Worm (Caenorhabditis elegans): ENCODE data around the gene nlp-80.
A peak's percentile ranks its signal among the peaks of the same experiment; 100 is the strongest.

nlp-80 gene

DNA sequence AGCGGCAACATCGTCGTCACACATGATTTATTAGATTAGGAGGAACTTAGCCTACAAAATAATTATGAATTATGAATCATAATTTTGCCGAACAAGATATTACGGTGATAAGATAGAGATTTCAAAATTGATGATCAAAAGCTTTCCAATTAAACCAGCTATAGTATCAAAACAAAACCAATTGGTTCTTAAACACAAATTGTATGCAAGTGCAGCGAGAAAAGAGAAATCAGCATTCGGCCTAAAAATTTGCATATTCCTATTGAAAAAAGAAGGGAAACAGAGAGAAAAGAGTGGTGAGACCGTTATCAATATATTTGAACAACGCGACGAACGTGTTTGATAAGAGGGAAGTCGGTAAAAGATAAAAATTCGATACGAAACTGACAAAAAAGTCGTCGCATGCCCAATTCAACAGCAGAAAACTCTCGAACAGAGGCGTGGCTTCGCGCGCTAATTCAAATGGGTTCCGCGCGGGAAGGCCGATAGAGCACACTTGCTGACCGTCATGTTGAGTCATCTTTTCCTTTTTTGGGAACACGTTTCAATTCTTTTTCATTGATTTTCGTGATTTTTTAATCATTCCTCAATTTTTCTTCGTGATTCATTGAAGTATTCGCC, 12.8 kb upstream of the nlp-80 start, which contains the start of gene act-2 (continued):
- no peak for TF ChIP-seq irx-1 (tag; optimal IDR thresholded peaks at IDR 0.05)
- peak; percentile 85 for TF ChIP-seq jun-1 (tag; optimal IDR thresholded peaks at IDR 0.05)
- peak; percentile 66 for TF ChIP-seq C16A3.4 (tag; optimal IDR thresholded peaks at IDR 0.05)
- no peak for TF ChIP-seq C34B4.2 (tag; optimal IDR thresholded peaks at IDR 0.05)
- no peak for TF ChIP-seq hpl-2 (GFP tag; optimal IDR thresholded peaks at IDR 0.05)
- TF ChIP-seq ets-5 (GFP tag; IDR thresholded peaks at IDR 0.05) = no peak
- peak in 4 of 6 experiments; percentile 53 to 94 (median 74) for TF ChIP-seq elt-3 (tag; optimal IDR thresholded peaks at IDR 0.05)
- peak; percentile 69 for TF ChIP-seq xbp-1 (tag; optimal IDR thresholded peaks at IDR 0.05)
- no peak for TF ChIP-seq pag-3 (tag; optimal IDR thresholded peaks at IDR 0.05; ENCODE audit: borderline replicate concordance, insufficient read depth)
- TF ChIP-seq unc-86 (tag; optimal IDR thresholded peaks at IDR 0.05) = peak; percentile 68
- no peak for TF ChIP-seq unc-130 (tag; optimal IDR thresholded peaks at IDR 0.05)
- peak; percentile 13 for TF ChIP-seq F16B12.6 (tag; optimal IDR thresholded peaks at IDR 0.05)
- no peak for TF ChIP-seq tlp-1 (tag; optimal IDR thresholded peaks at IDR 0.05)
- no peak for TF ChIP-seq fkh-4 (tag; optimal IDR thresholded peaks at IDR 0.05; ENCODE audit: borderline replicate concordance)
- peak; percentile 47 for TF ChIP-seq nhr-77 (tag; optimal IDR thresholded peaks at IDR 0.05)
- TF ChIP-seq rnt-1 (tag; optimal IDR thresholded peaks at IDR 0.05) = peak; percentile 18
- no peak; the same call in 1 of the 2 replicates for TF ChIP-seq ceh-88 (GFP tag; IDR thresholded peaks at IDR 0.05)
- peak; percentile 77 for TF ChIP-seq lin-13 (GFP tag; optimal IDR thresholded peaks at IDR 0.05)
- peak; percentile 7 to 82 (median 24) for TF ChIP-seq ceh-82 (tag; optimal IDR thresholded peaks at IDR 0.05)
- TF ChIP-seq nhr-19 (GFP tag; conservative IDR thresholded peaks at IDR 0.05) = peak; percentile 61
- TF ChIP-seq isw-1 (GFP tag; IDR thresholded peaks at IDR 0.05) = peak; percentile 51
- no peak for TF ChIP-seq nhr-12 (tag; optimal IDR thresholded peaks at IDR 0.05)
- TF ChIP-seq hlh-4 (tag; optimal IDR thresholded peaks at IDR 0.05) = no peak
- no peak for TF ChIP-seq nhr-11 (tag; optimal IDR thresholded peaks at IDR 0.05)
- peak; percentile 86 for TF ChIP-seq nhr-20 (tag; optimal IDR thresholded peaks at IDR 0.05)
- TF ChIP-seq sptf-1 (tag; optimal IDR thresholded peaks at IDR 0.05) = no peak
- no peak for TF ChIP-seq dsc-1 (tag; optimal IDR thresholded peaks at IDR 0.05)
- no peak for TF ChIP-seq unc-30 (tag; optimal IDR thresholded peaks at IDR 0.05)
- TF ChIP-seq grh-1 (GFP tag; IDR thresholded peaks at IDR 0.05) = no peak
- no peak for TF ChIP-seq aha-1 (tag; optimal IDR thresholded peaks at IDR 0.05)
- no peak for TF ChIP-seq egl-13 (tag; optimal IDR thresholded peaks at IDR 0.05)
- peak; percentile 62 for TF ChIP-seq nhr-90 (tag; optimal IDR thresholded peaks at IDR 0.05; ENCODE audit: poor library complexity)
- no peak for TF ChIP-seq unc-98 (GFP tag; IDR thresholded peaks at IDR 0.05)
- TF ChIP-seq egl-27 (tag; optimal IDR thresholded peaks at IDR 0.05) = no peak
- no peak for TF ChIP-seq sup-37 (GFP tag; optimal IDR thresholded peaks at IDR 0.05)
- peak; percentile 31 for TF ChIP-seq ztf-4 (tag; optimal IDR thresholded peaks at IDR 0.05)
- no peak for TF ChIP-seq Y116A8C.19 (tag; optimal IDR thresholded peaks at IDR 0.05; ENCODE audit: borderline replicate concordance)
- peak; percentile 75 for TF ChIP-seq mep-1 (tag; optimal IDR thresholded peaks at IDR 0.05)
- peak; percentile 84 to 87 for TF ChIP-seq efl-1 (optimal IDR thresholded peaks at IDR 0.05)
- TF ChIP-seq efl-1 (GFP tag; optimal IDR thresholded peaks at IDR 0.05 in 1 of 2) = peak; percentile 85 to 98
- TF ChIP-seq nhr-28 (tag; optimal IDR thresholded peaks at IDR 0.05) = no peak
- TF ChIP-seq zip-4 (GFP tag; optimal IDR thresholded peaks at IDR 0.05) = no peak
- TF ChIP-seq fkh-10 (GFP tag; optimal IDR thresholded peaks at IDR 0.05) = peak; percentile 47
- no peak for TF ChIP-seq C04F5.9 (tag; optimal IDR thresholded peaks at IDR 0.05)
- peak; percentile 73 for TF ChIP-seq nhr-47 (tag; optimal IDR thresholded peaks at IDR 0.05)
- TF ChIP-seq ama-1 (optimal IDR thresholded peaks at IDR 0.05) = no peak
- peak; percentile 87 for TF ChIP-seq fkh-8 (tag; optimal IDR thresholded peaks at IDR 0.05)
- TF ChIP-seq ceh-63 (GFP tag; optimal IDR thresholded peaks at IDR 0.05) = no peak
- no peak for TF ChIP-seq aly-2 (tag; optimal IDR thresholded peaks at IDR 0.05)
- TF ChIP-seq lin-39 (tag; optimal IDR thresholded peaks at IDR 0.05) = no peak
- TF ChIP-seq nhr-85 (tag) = peak; percentile 87

All from whole organism, L1 larva.